Worm (Caenorhabditis elegans): ENCODE measurements around the gene kup-1.

kup-1 gene

ce11 chrV:12068437-12068836, 27.8 kb upstream of the kup-1 start, which contains the start of gene kmo-2:
Gene kmo-2, minus strand, starts transcription at chrV:12068537.
- TF ChIP-seq ama-1 (optimal IDR thresholded peaks at IDR 0.05), result no peak
- no peak for TF ChIP-seq npax-4 (tag; optimal IDR thresholded peaks at IDR 0.05)

- TF ChIP-seq hlh-30 (tag; optimal IDR thresholded peaks at IDR 0.05; ENCODE audit: insufficient read depth), result peak; percentile 86
- no peak for TF ChIP-seq ceh-30 (tag; optimal IDR thresholded peaks at IDR 0.05)
- TF ChIP-seq pax-1 (tag; optimal IDR thresholded peaks at IDR 0.05), result no peak
- no peak for TF ChIP-seq K09A11.1 (tag; optimal IDR thresholded peaks at IDR 0.05; ENCODE audit: insufficient read depth)
- no peak for TF ChIP-seq ceh-14 (tag; optimal IDR thresholded peaks at IDR 0.05)
- TF ChIP-seq ceh-45 (GFP tag; IDR thresholded peaks at IDR 0.05), result no peak
These were observed 25.2 kb upstream of the kup-1 start for ce11 chrV:12065859-12066258.

- TF ChIP-seq sox-4 (tag; optimal IDR thresholded peaks at IDR 0.05) (no peak), hlh-30 (tag; optimal IDR thresholded peaks at IDR 0.05; ENCODE audit: insufficient read depth) (peak; percentile 65), rnt-1 (tag; optimal IDR thresholded peaks at IDR 0.05) (peak; percentile 8), C38D4.7 (GFP tag; optimal IDR thresholded peaks at IDR 0.05) (no peak), hlh-13 (GFP tag; optimal IDR thresholded peaks at IDR 0.05) (no peak), ceh-14 (tag; optimal IDR thresholded peaks at IDR 0.05) (no peak), ceh-6 (GFP tag; optimal IDR thresholded peaks at IDR 0.05) (no peak), ama-1 (optimal IDR thresholded peaks at IDR 0.05) (no peak), ztf-16 (tag; optimal IDR thresholded peaks at IDR 0.05) (no peak), Y22D7AL.16 (tag; optimal IDR thresholded peaks at IDR 0.05) (no peak), elt-2 (tag; optimal IDR thresholded peaks at IDR 0.05) (no peak), unc-55 (GFP tag; optimal IDR thresholded peaks at IDR 0.05) (peak; percentile 17), pat-9 (tag; optimal IDR thresholded peaks at IDR 0.05) (no peak), tbx-2 (tag; optimal IDR thresholded peaks at IDR 0.05) (no peak), ceh-2 (tag; optimal IDR thresholded peaks at IDR 0.05) (no peak), ceh-24 (tag; optimal IDR thresholded peaks at IDR 0.05) (no peak)
These were observed 24.7 kb upstream of the kup-1 start, which contains the start of gene pqn-53 for ce11 chrV:12065369-12065768. Gene pqn-53, minus strand, starts transcription at chrV:12065391.

ce11 chrV:12063036-12063435, 22.4 kb upstream of the kup-1 start, which contains the start of gene clh-6:
Gene clh-6, minus strand, starts transcription at chrV:12063368.
- TF ChIP-seq ceh-19 (GFP tag; optimal IDR thresholded peaks at IDR 0.05) (no peak), hlh-8 (tag; optimal IDR thresholded peaks at IDR 0.05) (no peak), ama-1 (optimal IDR thresholded peaks at IDR 0.05) (peak; percentile 41)

- TF ChIP-seq tbx-2 (tag; optimal IDR thresholded peaks at IDR 0.05), result no peak
- TF ChIP-seq pha-4 (tag; optimal IDR thresholded peaks at IDR 0.05), result no peak
- no peak for TF ChIP-seq ceh-30 (tag; optimal IDR thresholded peaks at IDR 0.05)
- no peak for TF ChIP-seq madf-2 (tag; optimal IDR thresholded peaks at IDR 0.05)
- no peak for TF ChIP-seq fax-1 (tag; optimal IDR thresholded peaks at IDR 0.05)
- TF ChIP-seq eyg-1 (tag; optimal IDR thresholded peaks at IDR 0.05), result no peak
- no peak for TF ChIP-seq che-1 (tag; optimal IDR thresholded peaks at IDR 0.05)
- TF ChIP-seq sdc-2 (tag; optimal IDR thresholded peaks at IDR 0.05), result no peak
- TF ChIP-seq ceh-48 (tag; optimal IDR thresholded peaks at IDR 0.05), result no peak
- no peak for TF ChIP-seq ceh-18 (tag; optimal IDR thresholded peaks at IDR 0.05)
- TF ChIP-seq ceh-19 (GFP tag; optimal IDR thresholded peaks at IDR 0.05), result no peak
These were observed 19.0 kb upstream of the kup-1 start, which contains the start of gene R07B7.2 for ce11 chrV:12059719-12060118. Gene R07B7.2, minus strand, starts transcription at chrV:12059753.

- TF ChIP-seq hlh-13 (GFP tag; optimal IDR thresholded peaks at IDR 0.05) (no peak), K02D7.2 (tag; optimal IDR thresholded peaks at IDR 0.05) (no peak), ceh-19 (GFP tag; optimal IDR thresholded peaks at IDR 0.05) (no peak), ceh-34 (tag; optimal IDR thresholded peaks at IDR 0.05) (no peak), nhr-11 (tag; optimal IDR thresholded peaks at IDR 0.05) (no peak), fkh-10 (GFP tag; optimal IDR thresholded peaks at IDR 0.05) (no peak), K09A11.1 (tag; optimal IDR thresholded peaks at IDR 0.05; ENCODE audit: insufficient read depth) (no peak), syd-9 (tag; optimal IDR thresholded peaks at IDR 0.05) (no peak), pag-3 (tag; optimal IDR thresholded peaks at IDR 0.05; ENCODE audit: borderline replicate concordance) (no peak), ceh-31 (tag; optimal IDR thresholded peaks at IDR 0.05) (no peak), madf-2 (tag; optimal IDR thresholded peaks at IDR 0.05) (no peak), ceh-18 (tag; optimal IDR thresholded peaks at IDR 0.05) (no peak), Y22D7AL.16 (tag; optimal IDR thresholded peaks at IDR 0.05) (no peak), elt-4 (tag; optimal IDR thresholded peaks at IDR 0.05) (no peak), sox-4 (tag; optimal IDR thresholded peaks at IDR 0.05) (no peak), ahr-1 (tag; optimal IDR thresholded peaks at IDR 0.05) (no peak), pros-1 (tag; optimal IDR thresholded peaks at IDR 0.05) (no peak), ceh-14 (tag; optimal IDR thresholded peaks at IDR 0.05) (no peak)
These were observed 12.9 kb upstream of the kup-1 start, which contains the start of gene F10C2.7 for ce11 chrV:12053598-12053997. Gene F10C2.7, plus strand, starts transcription at chrV:12053898.

Data from whole organism, late embryonic.